Worm (Caenorhabditis elegans): ENCODE measurements around the gene pxn-1.

Gene pxn-1

DNA sequence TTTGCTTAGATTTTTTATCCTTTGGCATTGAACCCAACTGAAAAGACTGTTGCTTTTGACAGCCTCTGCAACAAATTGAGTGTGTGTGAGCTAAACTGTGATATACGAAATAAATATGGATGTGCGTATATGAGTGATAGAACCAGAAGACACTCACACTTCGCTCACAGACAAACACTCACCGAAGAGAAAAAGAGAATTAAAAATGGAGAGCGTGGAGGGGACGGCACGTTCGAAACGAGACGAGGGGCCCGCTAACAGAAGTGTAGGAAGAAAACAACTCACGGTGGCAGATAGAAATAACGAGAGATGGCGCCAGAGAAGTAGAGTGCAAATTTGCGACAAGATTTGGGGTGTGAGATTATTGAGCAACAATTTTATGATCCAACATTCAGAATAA lies 23.6 kb downstream of the pxn-1 start:
- TF ChIP-seq unc-42 (tag; optimal IDR thresholded peaks at IDR 0.05) (no peak), K02D7.2 (tag; optimal IDR thresholded peaks at IDR 0.05) (no peak), ztf-16 (tag; optimal IDR thresholded peaks at IDR 0.05) (no peak), sdc-2 (tag; optimal IDR thresholded peaks at IDR 0.05) (no peak), ceh-30 (tag; optimal IDR thresholded peaks at IDR 0.05) (no peak), ceh-48 (tag; optimal IDR thresholded peaks at IDR 0.05) (no peak), ceh-45 (GFP tag; IDR thresholded peaks at IDR 0.05) (no peak), ttx-3 (tag; optimal IDR thresholded peaks at IDR 0.05) (no peak), pha-4 (tag; optimal IDR thresholded peaks at IDR 0.05) (no peak), nhr-232 (tag; optimal IDR thresholded peaks at IDR 0.05) (no peak), ceh-31 (tag; optimal IDR thresholded peaks at IDR 0.05) (no peak), nhr-11 (tag; optimal IDR thresholded peaks at IDR 0.05) (no peak), dmd-4 (tag; optimal IDR thresholded peaks at IDR 0.05; ENCODE audit: borderline replicate concordance) (no peak), ceh-22 (tag; optimal IDR thresholded peaks at IDR 0.05) (no peak), lim-6 (tag; optimal IDR thresholded peaks at IDR 0.05) (no peak), hlh-30 (tag; optimal IDR thresholded peaks at IDR 0.05; ENCODE audit: insufficient read depth) (no peak), madf-2 (tag; optimal IDR thresholded peaks at IDR 0.05) (no peak)

ce11 chrV:8518822-8519392 lies 24.2 kb downstream of the pxn-1 start, which contains the start of gene F45F2.10:
Gene F45F2.10 (minus strand): TSS chrV:8518872.
- peak; percentile 12; the same call in 1 of the 2 replicates for TF ChIP-seq sox-2 (GFP tag; IDR thresholded peaks at IDR 0.05)
- no peak for TF ChIP-seq C38D4.7 (GFP tag; optimal IDR thresholded peaks at IDR 0.05)

ce11 chrV:8520846-8521553 lies 26.3 kb downstream of the pxn-1 start, which contains the start of the genes F45F2.11 and otpl-7:
Gene F45F2.11 (minus strand): TSS chrV:8520896.
Gene otpl-7 (plus strand): TSS chrV:8521503.
- TF ChIP-seq sox-2 (GFP tag; IDR thresholded peaks at IDR 0.05), result no peak
- TF ChIP-seq rnt-1 (tag; optimal IDR thresholded peaks at IDR 0.05), result no peak
- TF ChIP-seq fkh-6 (tag; optimal IDR thresholded peaks at IDR 0.05), result no peak
- TF ChIP-seq ceh-2 (tag; optimal IDR thresholded peaks at IDR 0.05), result no peak

DNA sequence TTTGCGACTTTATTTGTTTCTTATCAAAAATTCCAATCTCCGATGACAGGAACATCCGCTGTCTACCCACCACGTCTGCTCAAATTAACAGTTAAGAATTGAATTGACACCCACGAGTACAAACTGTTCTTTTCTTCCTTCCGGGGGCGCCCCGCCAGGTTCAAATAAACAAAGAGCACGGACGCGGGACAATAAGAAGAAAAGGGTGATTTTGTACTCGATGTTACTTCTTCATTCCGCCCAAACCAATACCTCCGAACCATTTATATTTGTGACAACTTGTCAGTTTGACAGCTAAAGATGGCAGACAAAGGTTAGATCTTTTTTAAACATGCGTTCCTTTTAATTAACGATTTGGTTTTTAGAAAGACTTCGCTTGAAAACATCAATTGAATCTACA lies 31.1 kb downstream of the pxn-1 start, which contains the start of gene otpl-6:
TSS of gene otpl-6 (plus strand) at position 301 of the 400 bp plus-strand sequence.
- TF ChIP-seq eyg-1 (tag; optimal IDR thresholded peaks at IDR 0.05) (no peak), ceh-9 (tag; optimal IDR thresholded peaks at IDR 0.05) (no peak), fkh-10 (GFP tag; optimal IDR thresholded peaks at IDR 0.05) (no peak), pag-3 (tag; optimal IDR thresholded peaks at IDR 0.05; ENCODE audit: borderline replicate concordance) (no peak), hlh-15 (tag; optimal IDR thresholded peaks at IDR 0.05) (no peak), ceh-6 (GFP tag; optimal IDR thresholded peaks at IDR 0.05) (no peak), ceh-48 (tag; optimal IDR thresholded peaks at IDR 0.05) (no peak), K09A11.1 (tag; optimal IDR thresholded peaks at IDR 0.05; ENCODE audit: insufficient read depth) (no peak), mec-3 (tag; optimal IDR thresholded peaks at IDR 0.05; ENCODE audit: borderline replicate concordance) (no peak), rnt-1 (tag; optimal IDR thresholded peaks at IDR 0.05) (no peak), che-1 (tag; optimal IDR thresholded peaks at IDR 0.05) (no peak), odd-2 (tag; optimal IDR thresholded peaks at IDR 0.05) (no peak)

ce11 chrV:8529219-8529618 lies 34.5 kb downstream of the pxn-1 start, which contains the start of gene otpl-5:
Gene otpl-5 (plus strand): TSS chrV:8529519.
- TF ChIP-seq pqm-1 (tag; optimal IDR thresholded peaks at IDR 0.05) (no peak), fax-1 (tag; optimal IDR thresholded peaks at IDR 0.05) (no peak), lin-11 (tag; optimal IDR thresholded peaks at IDR 0.05) (no peak), sox-4 (tag; optimal IDR thresholded peaks at IDR 0.05) (no peak), dve-1 (tag; optimal IDR thresholded peaks at IDR 0.05) (no peak)

Measured in whole organism, late embryonic.